Worm (Caenorhabditis elegans) whole organism, L2 larva: Measurements from ENCODE around the gene T04G9.6.

ENCODE experiments used
- C34F6.9 ChIP-seq: fragments of 150-350 bp; optimal IDR thresholded peaks from 2 replicates; lab custom pipeline; 2014; ENCODE audit warnings: missing biosample characterization, missing genetic modification characterization
- R02D3.7 ChIP-seq: fragments of 150-350 bp; optimal IDR thresholded peaks from 2 replicates; lab custom pipeline; 2014; ENCODE audit warnings: missing biosample characterization, missing genetic modification characterization
- fos-1 ChIP-seq: fragments of 150-350 bp; optimal IDR thresholded peaks from 2 replicates; lab custom pipeline; 2014; ENCODE audit warnings: missing biosample characterization, missing genetic modification characterization
- lin-39 ChIP-seq: fragments of 150-350 bp; optimal IDR thresholded peaks from 2 replicates; lab custom pipeline; 2014; ENCODE audit warnings: missing biosample characterization, missing genetic modification reagents, missing genetic modification characterization
- mdl-1 ChIP-seq, 2 experiments: fragments of 150-350 bp in 1 of 2; sonication (generic microtip) in 1 of 2; optimal IDR thresholded peaks; 2 replicates each; lab custom pipeline; 2017; ENCODE audit warnings: missing biosample characterization in 2 of 2, missing genetic modification characterization in 2 of 2
- nhr-12 ChIP-seq: fragments of 150-350 bp; optimal IDR thresholded peaks from 2 replicates; lab custom pipeline; 2014; ENCODE audit warnings: missing biosample characterization, missing genetic modification characterization
- snpc-4 ChIP-seq: fragments of 150-350 bp; optimal IDR thresholded peaks from 2 replicates; lab custom pipeline; 2014; ENCODE audit warnings: missing biosample characterization, missing genetic modification characterization

DNA sequence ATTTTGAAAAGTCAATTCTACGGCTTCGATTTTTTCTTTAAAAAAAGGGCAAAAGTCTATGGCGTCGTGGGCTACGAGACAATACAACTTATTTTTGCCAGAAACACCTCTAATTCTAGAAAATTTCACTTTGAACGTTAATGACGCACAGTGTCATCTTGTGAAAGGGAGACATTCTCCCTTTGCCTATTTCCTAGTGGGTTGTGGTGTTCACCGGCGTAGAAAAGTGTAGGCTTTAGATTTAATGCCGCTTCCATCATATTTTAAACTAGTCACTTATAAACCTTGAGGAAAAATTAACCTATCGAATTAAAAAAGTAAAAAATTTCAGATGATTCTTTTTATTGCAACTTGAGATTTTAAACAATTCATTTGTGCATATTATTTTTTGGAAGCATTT lies 615 bp upstream of the T04G9.6 start:
- TF ChIP-seq mdl-1 (tag; optimal IDR thresholded peaks at IDR 0.05; lab: Kevin White, UChicago), result no peak
- no peak for TF ChIP-seq C34F6.9
- no peak for TF ChIP-seq R02D3.7 (tag; lab: Kevin White, UChicago)
- TF ChIP-seq nhr-12, result no peak
- TF ChIP-seq snpc-4 (tag; lab: Kevin White, UChicago), result no peak
- TF ChIP-seq fos-1, result no peak
- TF ChIP-seq lin-39 (tag; lab: Kevin White, UChicago), result no peak
